Worm (Caenorhabditis elegans) whole organism, midembryonic: ENCODE results near the gene mau-8.

Experiments
- T22C8.4 ChIP-seq: fragments of 200-800 bp; sonication (Bioruptor generic); IDR thresholded peaks from 2 replicates; pipeline ENCODE4 v1.3.6; 2022; ENCODE audit warnings: missing genetic modification characterization, missing compliant biosample characterization
- cog-1 ChIP-seq: sonication (generic microtip); optimal IDR thresholded peaks from 2 replicates; lab custom pipeline; 2016; ENCODE audit warnings: missing genetic modification characterization, missing compliant biosample characterization
- flt-1 ChIP-seq: fragments of 200-800 bp; sonication (Bioruptor generic); IDR thresholded peaks from 2 replicates; pipeline ENCODE4 v1.3.6; 2022; ENCODE audit warnings: missing genetic modification characterization, missing compliant biosample characterization
- klf-2 ChIP-seq: fragments of 200-800 bp; sonication (Bioruptor generic); conservative IDR thresholded peaks from 2 replicates; pipeline ENCODE4 v1.3.6; 2022; ENCODE audit warnings: missing genetic modification reagents, missing genetic modification characterization, missing compliant biosample characterization
- med-1 ChIP-seq: sonication (generic microtip); optimal IDR thresholded peaks from 2 replicates; lab custom pipeline; 2017; ENCODE audit warnings: missing genetic modification characterization, mild to moderate bottlenecking, missing compliant biosample characterization, antibody characterized with exemption, missing genetic modification reagents; ENCODE audit not compliant: insufficient read depth
- ref-1 ChIP-seq: fragments of 200-800 bp; sonication (Bioruptor generic); conservative IDR thresholded peaks from 2 replicates; pipeline ENCODE4 v1.3.6; 2022; ENCODE audit warnings: missing genetic modification reagents, missing genetic modification characterization, missing compliant biosample characterization
- tab-1 ChIP-seq: fragments of 200-800 bp; sonication (Bioruptor generic); IDR thresholded peaks from 2 replicates; pipeline ENCODE4 v1.3.6; 2022; ENCODE audit warnings: missing genetic modification characterization, missing compliant biosample characterization
- ztf-23 ChIP-seq: fragments of 200-800 bp; sonication (Bioruptor generic); IDR thresholded peaks from 2 replicates; pipeline ENCODE4 v1.3.6; 2022; ENCODE audit warnings: missing genetic modification reagents, missing genetic modification characterization, missing compliant biosample characterization
- ztf-29 ChIP-seq: fragments of 200-800 bp; sonication (Bioruptor generic); IDR thresholded peaks from 2 replicates; pipeline ENCODE4 v1.3.6; 2022; ENCODE audit warnings: missing genetic modification reagents, missing genetic modification characterization, missing compliant biosample characterization

mau-8 gene

DNA sequence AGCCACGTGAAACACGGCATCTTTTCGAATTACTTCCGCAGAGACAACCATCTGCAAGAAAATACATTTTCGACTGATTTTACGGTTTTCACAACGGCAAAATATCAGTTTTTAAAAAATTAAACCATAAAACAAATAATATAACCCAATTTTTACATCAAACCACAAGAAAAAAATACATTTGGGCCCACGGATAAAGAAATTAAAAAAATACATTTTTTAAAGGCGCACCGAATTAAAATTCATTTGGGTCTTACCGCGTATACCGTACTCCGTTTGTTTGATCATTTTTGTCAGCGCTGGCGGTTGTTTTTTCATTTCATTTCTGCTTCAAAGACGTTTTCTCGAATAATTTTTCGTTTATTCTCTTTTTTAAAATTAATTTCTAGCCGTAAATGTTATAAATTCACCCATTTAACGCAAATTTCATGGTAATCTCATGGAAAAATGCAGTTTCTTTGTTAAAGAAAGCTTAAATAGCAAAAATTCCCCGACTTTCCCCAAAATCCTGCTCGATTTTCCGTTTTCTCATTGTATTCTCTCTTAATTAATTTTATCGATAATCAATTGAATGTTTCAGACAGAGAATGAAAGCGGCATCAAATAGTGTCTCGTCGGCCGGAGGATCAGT is 24.6 kb upstream of the mau-8 start, which contains the start of the genes rec-8 and mex-5:
Gene rec-8 (minus strand): TSS at position 51 of the 631 bp plus-strand sequence.
Gene mex-5 (plus strand): TSS at position 581 of the 631 bp plus-strand sequence.
- TF ChIP-seq ztf-29 (GFP tag; lab: Robert Waterston, UW): no peak
- no peak for TF ChIP-seq T22C8.4 (GFP tag; lab: Robert Waterston, UW)
- no peak for TF ChIP-seq tab-1 (GFP tag; lab: Robert Waterston, UW)
- TF ChIP-seq klf-2 (GFP tag; lab: Robert Waterston, UW): no peak
- no peak for TF ChIP-seq med-1 (GFP tag; lab: Kevin White, UChicago)
- no peak for TF ChIP-seq ztf-23 (GFP tag; lab: Robert Waterston, UW)
- no peak for TF ChIP-seq ref-1 (GFP tag; lab: Robert Waterston, UW)
- no peak for TF ChIP-seq cog-1 (tag; lab: Kevin White, UChicago)

DNA sequence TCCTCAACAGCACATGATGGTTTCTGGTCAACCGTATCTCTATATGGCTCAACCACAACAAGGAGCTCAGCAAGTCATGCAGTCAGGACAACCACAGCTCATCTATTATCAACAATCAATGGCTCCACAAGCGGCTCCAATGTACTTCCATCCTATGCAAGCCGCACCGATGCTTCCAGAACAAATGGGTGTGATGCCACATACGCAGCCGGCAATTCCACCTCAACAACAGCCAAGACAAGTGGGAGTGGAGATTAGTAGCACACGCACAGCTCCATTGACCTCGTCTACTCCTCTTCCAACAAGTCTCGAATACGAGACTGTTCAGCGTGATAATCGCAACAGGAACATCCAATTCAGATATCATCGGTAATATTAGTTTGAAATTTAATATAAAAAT is 23.8 kb upstream of the mau-8 start:
- TF ChIP-seq ztf-23 (GFP tag; lab: Robert Waterston, UW) (no peak), ref-1 (GFP tag; lab: Robert Waterston, UW) (no peak), cog-1 (tag; lab: Kevin White, UChicago) (no peak), ztf-29 (GFP tag; lab: Robert Waterston, UW) (no peak), flt-1 (GFP tag; lab: Robert Waterston, UW) (no peak), med-1 (GFP tag; lab: Kevin White, UChicago) (no peak), tab-1 (GFP tag; lab: Robert Waterston, UW) (no peak), T22C8.4 (GFP tag; lab: Robert Waterston, UW) (no peak), klf-2 (GFP tag; lab: Robert Waterston, UW) (no peak)

- TF ChIP-seq flt-1 (GFP tag; lab: Robert Waterston, UW): no peak
- TF ChIP-seq ztf-29 (GFP tag; lab: Robert Waterston, UW): no peak
- no peak for TF ChIP-seq tab-1 (GFP tag; lab: Robert Waterston, UW)
- TF ChIP-seq ztf-23 (GFP tag; lab: Robert Waterston, UW): no peak
- no peak for TF ChIP-seq T22C8.4 (GFP tag; lab: Robert Waterston, UW)
- no peak for TF ChIP-seq cog-1 (tag; lab: Kevin White, UChicago)
- no peak for TF ChIP-seq med-1 (GFP tag; lab: Kevin White, UChicago)
- no peak for TF ChIP-seq ref-1 (GFP tag; lab: Robert Waterston, UW)
- no peak for TF ChIP-seq klf-2 (GFP tag; lab: Robert Waterston, UW)
Measured at ce11 chrIV:13356005-13356404, 21.8 kb upstream of the mau-8 start.

DNA sequence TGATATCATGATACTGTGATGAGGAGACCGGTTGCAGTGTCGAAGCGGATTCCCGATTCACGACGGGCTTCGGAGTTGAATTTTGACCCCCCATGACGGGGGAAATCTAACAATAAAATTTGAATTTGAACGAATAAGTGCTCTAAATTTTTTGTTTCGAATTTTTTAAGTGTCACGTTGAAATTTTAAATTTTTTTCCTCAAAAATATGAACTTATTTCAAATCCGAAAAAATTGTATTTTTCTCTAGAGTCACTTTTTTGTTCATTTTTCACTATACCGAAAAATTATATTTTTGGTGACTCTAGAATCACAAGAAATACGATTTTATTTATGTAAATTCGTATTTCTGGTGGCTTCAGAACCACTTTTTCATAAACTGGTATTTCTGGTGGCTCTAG is 19.3 kb upstream of the mau-8 start, which contains the start of gene W02A2.8:
Gene W02A2.8 (minus strand): TSS at position 101 of the 400 bp plus-strand sequence.
- no peak for TF ChIP-seq tab-1 (GFP tag; lab: Robert Waterston, UW)
- no peak for TF ChIP-seq klf-2 (GFP tag; lab: Robert Waterston, UW)
- no peak for TF ChIP-seq flt-1 (GFP tag; lab: Robert Waterston, UW)
- no peak for TF ChIP-seq ztf-29 (GFP tag; lab: Robert Waterston, UW)
- TF ChIP-seq cog-1 (tag; lab: Kevin White, UChicago): no peak
- no peak for TF ChIP-seq T22C8.4 (GFP tag; lab: Robert Waterston, UW)
- no peak for TF ChIP-seq ztf-23 (GFP tag; lab: Robert Waterston, UW)
- TF ChIP-seq ref-1 (GFP tag; lab: Robert Waterston, UW): no peak
- no peak for TF ChIP-seq med-1 (GFP tag; lab: Kevin White, UChicago)

DNA sequence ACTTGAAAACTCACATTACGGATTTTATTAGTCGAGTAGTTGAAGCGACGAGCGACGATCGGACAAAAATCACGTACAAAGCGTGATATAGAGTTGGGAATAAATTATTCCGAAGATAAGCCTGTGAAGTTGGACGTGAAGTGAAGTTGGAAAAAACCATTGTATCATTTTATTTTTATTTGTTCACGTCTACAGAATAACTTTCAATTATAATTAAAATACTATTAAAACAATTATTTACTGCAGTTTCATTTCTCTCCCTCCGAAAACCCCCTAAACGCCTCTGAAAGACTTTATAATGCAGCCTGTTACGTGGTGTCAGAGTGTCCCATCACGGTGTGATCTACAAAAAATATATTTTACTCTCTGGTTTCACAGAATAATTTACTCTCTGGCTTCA is 17.7 kb upstream of the mau-8 start, which contains the start of gene Y62E10A.3:
Gene Y62E10A.3 (minus strand): TSS at position 101 of the 400 bp plus-strand sequence.
- TF ChIP-seq flt-1 (GFP tag; lab: Robert Waterston, UW): no peak
- no peak for TF ChIP-seq cog-1 (tag; lab: Kevin White, UChicago)
- no peak for TF ChIP-seq T22C8.4 (GFP tag; lab: Robert Waterston, UW)
- TF ChIP-seq med-1 (GFP tag; lab: Kevin White, UChicago): no peak

- no peak for TF ChIP-seq flt-1 (GFP tag; lab: Robert Waterston, UW)
- no peak for TF ChIP-seq ref-1 (GFP tag; lab: Robert Waterston, UW)
- TF ChIP-seq med-1 (GFP tag; lab: Kevin White, UChicago): no peak
- no peak for TF ChIP-seq tab-1 (GFP tag; lab: Robert Waterston, UW)
- TF ChIP-seq cog-1 (tag; lab: Kevin White, UChicago): no peak
- no peak for TF ChIP-seq klf-2 (GFP tag; lab: Robert Waterston, UW)
- TF ChIP-seq ztf-23 (GFP tag; lab: Robert Waterston, UW): no peak
- TF ChIP-seq ztf-29 (GFP tag; lab: Robert Waterston, UW): no peak
- TF ChIP-seq T22C8.4 (GFP tag; lab: Robert Waterston, UW): no peak
Measured at ce11 chrIV:13364869-13365268, 12.9 kb upstream of the mau-8 start, which contains the start of gene srsx-25. TSS of gene srsx-25 (plus strand) at chrIV:13365169.

DNA sequence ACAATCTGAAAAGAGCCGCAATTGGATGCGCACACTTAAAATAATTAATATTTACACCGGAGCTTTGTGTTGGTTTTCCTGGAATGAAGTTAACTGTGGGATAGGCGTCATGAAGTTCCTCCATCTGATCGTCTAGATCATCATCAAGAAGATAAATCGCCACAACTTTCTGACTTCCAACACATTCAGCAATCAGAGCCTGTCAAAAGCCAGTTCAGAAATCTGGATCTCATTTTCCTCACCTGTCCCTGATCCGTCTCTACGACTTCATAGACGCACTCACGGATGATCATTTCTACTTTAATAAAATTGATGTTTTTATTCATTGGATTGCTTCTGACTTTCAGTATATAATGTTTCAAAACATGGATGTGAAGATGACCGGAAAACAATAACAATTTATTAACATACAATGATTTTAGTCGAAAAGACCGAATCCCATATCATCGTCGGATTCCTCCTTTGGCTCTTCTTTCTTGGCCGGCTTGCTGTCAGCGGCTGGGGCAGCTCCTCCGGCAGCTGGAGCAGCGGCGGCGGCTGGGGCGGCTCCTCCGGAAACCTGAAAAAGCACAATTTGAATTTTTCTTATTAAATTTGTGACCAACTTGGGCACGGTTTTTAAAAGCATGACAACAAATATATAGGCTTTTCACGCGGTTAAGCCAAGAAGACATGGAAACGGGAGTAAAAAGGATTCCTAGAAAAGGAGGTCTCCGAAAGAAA is 8.5 kb upstream of the mau-8 start, which contains the start of gene agt-1:
Gene agt-1 (minus strand): TSS at position 293 of the 723 bp plus-strand sequence.
- no peak for TF ChIP-seq ref-1 (GFP tag; lab: Robert Waterston, UW)
- no peak for TF ChIP-seq T22C8.4 (GFP tag; lab: Robert Waterston, UW)
- no peak for TF ChIP-seq klf-2 (GFP tag; lab: Robert Waterston, UW)
- TF ChIP-seq flt-1 (GFP tag; lab: Robert Waterston, UW): no peak
- no peak for TF ChIP-seq tab-1 (GFP tag; lab: Robert Waterston, UW)
- no peak for TF ChIP-seq ztf-29 (GFP tag; lab: Robert Waterston, UW)
- TF ChIP-seq med-1 (GFP tag; lab: Kevin White, UChicago): no peak
- TF ChIP-seq cog-1 (tag; lab: Kevin White, UChicago): no peak
- TF ChIP-seq ztf-23 (GFP tag; lab: Robert Waterston, UW): no peak

DNA sequence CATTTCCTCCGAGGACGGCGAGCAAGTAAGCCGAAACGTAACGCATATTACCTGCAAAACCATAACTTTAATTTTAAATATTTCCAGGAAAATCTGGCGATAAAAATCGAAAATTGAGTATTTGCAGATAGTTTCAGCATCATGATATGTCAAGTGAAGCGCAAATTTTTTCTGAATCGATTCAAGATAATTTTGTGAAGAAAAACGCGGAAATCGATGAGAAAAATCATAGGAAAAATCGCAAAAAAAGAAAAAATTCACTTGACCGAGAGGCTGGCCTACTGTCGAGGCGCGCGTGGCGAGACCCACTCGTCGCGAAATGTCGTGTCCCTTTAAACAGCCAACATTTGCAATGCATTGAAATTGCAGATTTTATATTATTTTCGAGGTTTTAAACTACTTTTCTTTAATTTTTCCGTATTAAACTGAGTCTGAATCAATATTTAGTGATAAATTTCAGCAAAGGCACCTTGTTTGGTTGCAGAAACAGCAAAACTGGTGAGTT is 7.5 kb upstream of the mau-8 start, which contains the start of the genes rla-2, popl-7 and Y62E10A.24:
Gene rla-2 (minus strand): TSS at position 51 of the 505 bp plus-strand sequence.
Gene popl-7 (plus strand): TSS at position 455 of the 505 bp plus-strand sequence.
Gene Y62E10A.24 (plus strand): TSS at position 476 of the 505 bp plus-strand sequence.
- TF ChIP-seq tab-1 (GFP tag; lab: Robert Waterston, UW): no peak
- no peak for TF ChIP-seq flt-1 (GFP tag; lab: Robert Waterston, UW)
- TF ChIP-seq ztf-29 (GFP tag; lab: Robert Waterston, UW): no peak
